Worm (Caenorhabditis elegans) whole organism, L1 larva: ENCODE data around the gene pat-2.

Source experiments
- C04F5.9 ChIP-seq: sonication (generic microtip); optimal IDR thresholded peaks from 2 replicates; lab custom pipeline; 2016; ENCODE audit warnings: missing genetic modification characterization, missing compliant biosample characterization
- C34B4.2 ChIP-seq: sonication (generic microtip); optimal IDR thresholded peaks from 2 replicates; lab custom pipeline; 2017; ENCODE audit warnings: mild to moderate bottlenecking, missing genetic modification characterization, missing compliant biosample characterization
- F16B12.6 ChIP-seq: fragments of 150-350 bp; optimal IDR thresholded peaks from 2 replicates; lab custom pipeline; 2014; ENCODE audit warnings: missing biosample characterization, missing genetic modification characterization
- Y116A8C.19 ChIP-seq: sonication (generic microtip); optimal IDR thresholded peaks from 2 replicates; lab custom pipeline; 2016; ENCODE audit warnings: missing compliant biosample characterization, missing genetic modification characterization, borderline replicate concordance
- aly-2 ChIP-seq: fragments of 150-350 bp; optimal IDR thresholded peaks from 2 replicates; lab custom pipeline; 2014; ENCODE audit warnings: missing biosample characterization, missing genetic modification characterization
- blmp-1 ChIP-seq: fragments of 150-350 bp; optimal IDR thresholded peaks from 2 replicates; lab custom pipeline; 2014; ENCODE audit warnings: missing biosample characterization, missing genetic modification characterization
- ceh-63 ChIP-seq: fragments of 200-800 bp; sonication (Bioruptor generic); optimal IDR thresholded peaks from 2 replicates; lab custom pipeline; 2018; ENCODE audit warnings: mild to moderate bottlenecking, missing genetic modification characterization, missing compliant biosample characterization
- ceh-82 ChIP-seq, 3 experiments: fragments of 150-350 bp in 1 of 3; sonication (generic microtip) in 2 of 3; optimal IDR thresholded peaks; 2 replicates each; lab custom pipeline; 2014 to 2017; ENCODE audit warnings: missing biosample characterization in 3 of 3, missing genetic modification characterization in 3 of 3
- ceh-88 ChIP-seq: fragments of 200-800 bp; sonication (Bioruptor generic); IDR thresholded peaks from 2 replicates; pipeline ENCODE4 v1.3.6; 2022; ENCODE audit warnings: missing genetic modification characterization, missing compliant biosample characterization
- ceh-90 ChIP-seq: sonication (generic microtip); optimal IDR thresholded peaks from 2 replicates; lab custom pipeline; 2016; ENCODE audit warnings: missing genetic modification characterization, missing compliant biosample characterization
- ces-1 ChIP-seq: fragments of 150-350 bp; optimal IDR thresholded peaks from 2 replicates; lab custom pipeline; 2014; ENCODE audit warnings: missing biosample characterization, missing genetic modification reagents, missing genetic modification characterization
- dsc-1 ChIP-seq: sonication (generic microtip); optimal IDR thresholded peaks from 2 replicates; lab custom pipeline; 2016; ENCODE audit warnings: mild to moderate bottlenecking, missing genetic modification characterization, missing compliant biosample characterization
- efl-1 ChIP-seq, 4 experiments: fragments of 150-350 bp; optimal IDR thresholded peaks in 3 of 4; peaks in 1 of 4; 1 replicate in 1 of 4; 2 replicates in 3 of 4; lab custom pipeline; 2014; ENCODE audit warnings: missing biosample characterization in 2 of 4, missing genetic modification characterization in 2 of 4, missing genetic modification reagents in 2 of 4
- egl-13 ChIP-seq: sonication (generic microtip); optimal IDR thresholded peaks from 2 replicates; lab custom pipeline; 2016; ENCODE audit warnings: missing genotype, missing genetic modification reagents, missing genetic modification characterization, missing compliant biosample characterization
- egl-27 ChIP-seq, 2 experiments: fragments of 150-350 bp in 1 of 2; sonication (generic microtip); optimal IDR thresholded peaks; 3 replicates each; lab custom pipeline; 2017 to 2018; ENCODE audit warnings: missing biosample characterization in 2 of 2, missing genetic modification characterization in 2 of 2, missing genetic modification reagents in 2 of 2
- elt-2 ChIP-seq: sonication (generic microtip); optimal IDR thresholded peaks from 2 replicates; lab custom pipeline; 2016; ENCODE audit warnings: missing genetic modification characterization, mild to moderate bottlenecking, inconsistent platforms, missing compliant biosample characterization, missing genetic modification reagents
- fkh-10 ChIP-seq: sonication (generic microtip); optimal IDR thresholded peaks from 2 replicates; lab custom pipeline; 2017; ENCODE audit warnings: missing biosample characterization, missing genetic modification reagents, missing genetic modification characterization
- fkh-4 ChIP-seq: sonication (generic microtip); optimal IDR thresholded peaks from 2 replicates; lab custom pipeline; 2016; ENCODE audit warnings: missing compliant biosample characterization, missing genetic modification characterization, borderline replicate concordance
- fkh-8 ChIP-seq: sonication (generic microtip); optimal IDR thresholded peaks from 2 replicates; lab custom pipeline; 2016; ENCODE audit warnings: mild to moderate bottlenecking, missing genetic modification characterization, missing compliant biosample characterization
- fos-1 ChIP-seq: fragments of 150-350 bp; optimal IDR thresholded peaks from 2 replicates; lab custom pipeline; 2014; ENCODE audit warnings: missing biosample characterization, missing genetic modification characterization
- hlh-17 ChIP-seq: fragments of 200-800 bp; sonication (Bioruptor generic); optimal IDR thresholded peaks from 2 replicates; lab custom pipeline; 2018; ENCODE audit warnings: missing genetic modification characterization, mild to moderate bottlenecking, missing compliant biosample characterization, moderate library complexity, borderline replicate concordance
- hpl-2 ChIP-seq: fragments of 150-350 bp; optimal IDR thresholded peaks from 2 replicates; lab custom pipeline; 2014; ENCODE audit warnings: missing biosample characterization, missing genetic modification reagents, missing genetic modification characterization
- irx-1 ChIP-seq: sonication (generic microtip); optimal IDR thresholded peaks from 2 replicates; lab custom pipeline; 2016; ENCODE audit warnings: missing genetic modification characterization, missing compliant biosample characterization
- jun-1 ChIP-seq: fragments of 150-350 bp; optimal IDR thresholded peaks from 2 replicates; lab custom pipeline; 2014; ENCODE audit warnings: missing biosample characterization, missing genetic modification reagents, missing genetic modification characterization
- lin-14 ChIP-seq: fragments of 200-800 bp; sonication (Bioruptor generic); optimal IDR thresholded peaks from 2 replicates; lab custom pipeline; 2018; ENCODE audit warnings: mild to moderate bottlenecking, missing genetic modification characterization, moderate library complexity, missing compliant biosample characterization
- lin-15B ChIP-seq: fragments of 150-350 bp; sonication (generic microtip); optimal IDR thresholded peaks from 3 replicates; lab custom pipeline; 2014; ENCODE audit warnings: missing biosample characterization, missing genetic modification characterization
- lir-3 ChIP-seq: sonication (generic microtip); optimal IDR thresholded peaks from 2 replicates; lab custom pipeline; 2016; ENCODE audit warnings: mild to moderate bottlenecking, missing genetic modification characterization, moderate library complexity, missing compliant biosample characterization; ENCODE audit not compliant: poor library complexity
- lsy-2 ChIP-seq, 2 experiments: fragments of 150-350 bp; optimal IDR thresholded peaks; 2 replicates each; lab custom pipeline; 2014; ENCODE audit warnings: missing biosample characterization in 2 of 2, missing genetic modification characterization in 2 of 2
- mdl-1 ChIP-seq, 2 experiments: fragments of 150-350 bp; optimal IDR thresholded peaks; 2 replicates each; lab custom pipeline; 2014 to 2017; ENCODE audit warnings: missing biosample characterization in 2 of 2, missing genetic modification characterization in 2 of 2, inconsistent platforms in 1 of 2
- mep-1 ChIP-seq: fragments of 150-350 bp; optimal IDR thresholded peaks from 2 replicates; lab custom pipeline; 2014; ENCODE audit warnings: missing biosample characterization, missing genetic modification characterization
- nhr-11 ChIP-seq: fragments of 150-350 bp; optimal IDR thresholded peaks from 2 replicates; lab custom pipeline; 2014; ENCODE audit warnings: missing biosample characterization, missing genetic modification characterization
- nhr-20 ChIP-seq: sonication (generic microtip); optimal IDR thresholded peaks from 2 replicates; lab custom pipeline; 2016; ENCODE audit warnings: mild to moderate bottlenecking, missing genetic modification characterization, missing compliant biosample characterization
- nhr-237 ChIP-seq: fragments of 150-350 bp; optimal IDR thresholded peaks from 2 replicates; lab custom pipeline; 2014; ENCODE audit warnings: missing biosample characterization, missing genetic modification characterization
- nhr-28 ChIP-seq: fragments of 150-350 bp; optimal IDR thresholded peaks from 2 replicates; lab custom pipeline; 2014; ENCODE audit warnings: missing biosample characterization, missing genetic modification characterization
- nhr-47 ChIP-seq: sonication (generic microtip); optimal IDR thresholded peaks from 2 replicates; lab custom pipeline; 2016; ENCODE audit warnings: mild to moderate bottlenecking, missing genetic modification characterization, moderate library complexity, missing compliant biosample characterization
- pqm-1 ChIP-seq: sonication (generic microtip); optimal IDR thresholded peaks from 3 replicates; lab custom pipeline; 2017; ENCODE audit warnings: missing biosample characterization, missing genetic modification characterization
- rnt-1 ChIP-seq: sonication (generic microtip); optimal IDR thresholded peaks from 2 replicates; lab custom pipeline; 2016; ENCODE audit warnings: mild to moderate bottlenecking, missing genetic modification characterization, moderate library complexity, missing compliant biosample characterization
- snpc-4 ChIP-seq: fragments of 150-350 bp; optimal IDR thresholded peaks from 2 replicates; lab custom pipeline; 2014; ENCODE audit warnings: missing biosample characterization, missing genetic modification characterization
- sox-4 ChIP-seq: sonication (generic microtip); optimal IDR thresholded peaks from 2 replicates; lab custom pipeline; 2016; ENCODE audit warnings: missing genetic modification characterization, missing compliant biosample characterization
- sup-37 ChIP-seq: fragments of 200-800 bp; sonication (Bioruptor generic); optimal IDR thresholded peaks from 2 replicates; lab custom pipeline; 2018; ENCODE audit warnings: mild to moderate bottlenecking, missing genetic modification characterization, missing compliant biosample characterization
- swsn-7 ChIP-seq: sonication (generic microtip); optimal IDR thresholded peaks from 2 replicates; lab custom pipeline; 2016; ENCODE audit warnings: missing genetic modification characterization, missing compliant biosample characterization
- unc-86 ChIP-seq: sonication (generic microtip); optimal IDR thresholded peaks from 2 replicates; lab custom pipeline; 2016; ENCODE audit warnings: missing genetic modification characterization, missing compliant biosample characterization
- xbp-1 ChIP-seq: sonication (generic microtip); optimal IDR thresholded peaks from 2 replicates; lab custom pipeline; 2016; ENCODE audit warnings: missing genetic modification characterization, missing compliant biosample characterization
- zip-4 ChIP-seq: fragments of 200-800 bp; sonication (Bioruptor generic); optimal IDR thresholded peaks from 2 replicates; lab custom pipeline; 2018; ENCODE audit warnings: mild to moderate bottlenecking, missing genetic modification characterization, moderate library complexity, missing compliant biosample characterization
- ztf-4 ChIP-seq: fragments of 150-350 bp; optimal IDR thresholded peaks from 2 replicates; lab custom pipeline; 2014; ENCODE audit warnings: missing biosample characterization, missing genetic modification characterization

The pat-2 gene

ce11 chrIII:8839813-8840212 lies 21.1 kb downstream of the pat-2 start:
- TF ChIP-seq blmp-1 (tag; lab: Kevin White, UChicago) (peak; percentile 73), elt-2 (tag; lab: Kevin White, UChicago) (no peak)

ce11 chrIII:8844137-8844536 lies 25.4 kb downstream of the pat-2 start:
- peak; percentile 81 for TF ChIP-seq blmp-1 (tag; lab: Kevin White, UChicago)
- no peak for TF ChIP-seq ceh-88

ce11 chrIII:8845114-8845513 lies 26.4 kb downstream of the pat-2 start, which contains the start of gene F44E2.6:
F44E2.6 (minus strand) TSS chrIII:8845214.
- TF ChIP-seq snpc-4 (tag; lab: Kevin White, UChicago) (no peak), zip-4 (GFP tag; lab: Kevin White, UChicago) (no peak), nhr-20 (tag; lab: Kevin White, UChicago) (no peak), blmp-1 (tag; lab: Kevin White, UChicago) (no peak), fkh-4 (tag; lab: Kevin White, UChicago) (no peak), nhr-28 (tag; lab: Kevin White, UChicago) (no peak)

ce11 chrIII:8847722-8848121 lies 29.0 kb downstream of the pat-2 start:
- TF ChIP-seq nhr-11 (tag; lab: Kevin White, UChicago) = no peak
- no peak for TF ChIP-seq hpl-2
- TF ChIP-seq ceh-82 (tag; optimal IDR thresholded peaks at IDR 0.05; lab: Kevin White, UChicago) = peak; percentile 15 to 43 (median 17)
- TF ChIP-seq Y116A8C.19 = no peak
- TF ChIP-seq jun-1 (tag; lab: Kevin White, UChicago) = no peak
- TF ChIP-seq nhr-237 (tag; lab: Kevin White, UChicago) = no peak
- no peak for TF ChIP-seq sox-4 (tag; lab: Kevin White, UChicago)
- peak; percentile 44 for TF ChIP-seq lir-3 (tag; lab: Kevin White, UChicago)
- no peak for TF ChIP-seq ceh-63 (GFP tag; lab: Kevin White, UChicago)
- no peak for TF ChIP-seq dsc-1 (tag; lab: Kevin White, UChicago)
- peak; percentile 26 for TF ChIP-seq C04F5.9 (tag; lab: Kevin White, UChicago)
- no peak for TF ChIP-seq fkh-10 (GFP tag; lab: Kevin White, UChicago)
- peak; percentile 52 for TF ChIP-seq swsn-7 (tag; lab: Kevin White, UChicago)
- peak; percentile 70 for TF ChIP-seq rnt-1
- TF ChIP-seq irx-1 (tag; lab: Kevin White, UChicago) = peak; percentile 23
- no peak for TF ChIP-seq ceh-88
- peak; percentile 18 for TF ChIP-seq F16B12.6
- TF ChIP-seq xbp-1 (tag; lab: Kevin White, UChicago) = peak; percentile 48
- TF ChIP-seq fos-1 = no peak
- TF ChIP-seq blmp-1 (tag; lab: Kevin White, UChicago) = peak; percentile 68
- TF ChIP-seq lin-15B (tag; lab: Kevin White, UChicago) = peak; percentile 63
- TF ChIP-seq lsy-2 (tag; optimal IDR thresholded peaks at IDR 0.05; lab: Kevin White, UChicago) = peak; percentile 66 to 74
- TF ChIP-seq hlh-17 (GFP tag; lab: Kevin White, UChicago) = no peak
- TF ChIP-seq egl-27 (tag; optimal IDR thresholded peaks at IDR 0.05; lab: Kevin White, UChicago) = no peak
- TF ChIP-seq aly-2 = no peak
- TF ChIP-seq C34B4.2 (tag; lab: Kevin White, UChicago) = no peak
- TF ChIP-seq lin-14 (GFP tag; lab: Kevin White, UChicago) = no peak
- peak; percentile 29 for TF ChIP-seq egl-13 (tag; lab: Kevin White, UChicago)
- TF ChIP-seq mep-1 (tag; lab: Kevin White, UChicago) = peak; percentile 64
- peak; percentile 1 for TF ChIP-seq fkh-8
- no peak for TF ChIP-seq pqm-1 (tag; lab: Kevin White, UChicago)
- TF ChIP-seq fkh-4 (tag; lab: Kevin White, UChicago) = no peak
- TF ChIP-seq sup-37 (GFP tag; lab: Kevin White, UChicago) = no peak
- no peak for TF ChIP-seq ces-1 (GFP tag; lab: Kevin White, UChicago)
- no peak for TF ChIP-seq ztf-4 (tag; lab: Kevin White, UChicago)
- TF ChIP-seq unc-86 (tag; lab: Kevin White, UChicago) = peak; percentile 4
- no peak for TF ChIP-seq snpc-4 (tag; lab: Kevin White, UChicago)
- TF ChIP-seq ceh-90 (tag; lab: Kevin White, UChicago) = no peak
- TF ChIP-seq nhr-47 = peak; percentile 63
- TF ChIP-seq efl-1 (optimal IDR thresholded peaks at IDR 0.05; lab: Kevin White, UChicago) = peak; percentile 75 to 76
- peak; percentile 75 to 96 for TF ChIP-seq efl-1 (GFP tag; optimal IDR thresholded peaks at IDR 0.05 in 1 of 2; lab: Kevin White, UChicago)
- peak in 1 of 2 experiments; percentile 15 for TF ChIP-seq mdl-1 (tag; optimal IDR thresholded peaks at IDR 0.05; lab: Kevin White, UChicago)
